Worm (Caenorhabditis elegans): ENCODE results near the gene flp-5.

flp-5 gene

DNA sequence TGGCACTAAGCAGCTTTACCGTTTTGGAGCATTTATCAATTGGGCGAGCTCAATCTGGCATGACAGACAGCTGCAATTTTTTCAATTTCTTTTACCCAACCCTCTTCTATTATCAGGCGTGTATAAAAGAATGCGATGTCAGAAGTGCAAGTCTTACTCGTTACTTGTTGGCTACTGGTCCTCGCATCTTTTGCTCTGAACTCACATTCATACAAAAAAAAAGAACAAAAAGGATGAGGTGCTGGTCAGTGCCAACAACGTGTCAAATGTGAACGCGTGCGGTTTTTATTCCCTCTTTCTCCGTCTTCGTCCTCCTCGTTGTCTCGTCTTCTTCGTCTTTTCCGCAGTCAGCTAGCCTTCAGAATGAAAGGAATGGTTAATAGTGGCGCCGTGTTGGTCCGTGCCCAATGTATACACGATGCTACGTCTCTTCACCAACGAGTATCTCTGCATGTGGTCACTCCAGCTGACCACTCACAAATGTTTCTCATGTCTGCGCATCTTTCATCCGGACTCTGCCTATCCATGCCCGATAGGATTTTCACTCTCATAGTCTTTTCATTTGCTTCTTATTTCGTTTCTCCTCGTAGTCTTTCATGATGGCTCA lies 37.9 kb downstream of the flp-5 start:
- TF ChIP-seq T26A8.4 (GFP tag; IDR thresholded peaks at IDR 0.05) (no peak), jun-1 (tag; optimal IDR thresholded peaks at IDR 0.05) (no peak), hlh-11 (tag; optimal IDR thresholded peaks at IDR 0.05) (peak; percentile 57), nhr-111 (GFP tag; optimal IDR thresholded peaks at IDR 0.05) (no peak), ceh-44 (GFP tag; IDR thresholded peaks at IDR 0.05) (no peak), fkh-10 (GFP tag; optimal IDR thresholded peaks at IDR 0.05) (peak; percentile 21), F44E2.7 (GFP tag; IDR thresholded peaks at IDR 0.05) (no peak), daf-19 (GFP tag; conservative IDR thresholded peaks at IDR 0.05) (no peak), Y105C5A.15 (GFP tag; IDR thresholded peaks at IDR 0.05) (no peak), aha-1 (tag) (peak; percentile 94), ztf-7 (tag; optimal IDR thresholded peaks at IDR 0.05) (no peak), R02D3.7 (tag; optimal IDR thresholded peaks at IDR 0.05) (no peak), unc-62 (GFP tag; optimal IDR thresholded peaks at IDR 0.05 in 1 of 2) (peak in 1 of 2 experiments; percentile 98), unc-62 (tag; optimal IDR thresholded peaks at IDR 0.05) (no peak), saeg-2 (GFP tag; IDR thresholded peaks at IDR 0.05) (no peak), hmg-1.1 (GFP tag; IDR thresholded peaks at IDR 0.05) (0 out of 2 replicates have a peak, but pooled peaks have one; percentile 8), lin-29 (GFP tag; IDR thresholded peaks at IDR 0.05) (no peak), mdl-1 (tag; optimal IDR thresholded peaks at IDR 0.05) (peak; percentile 36 to 83), mxl-3 (GFP tag; optimal IDR thresholded peaks at IDR 0.05) (peak; percentile 44), mep-1 (tag; optimal IDR thresholded peaks at IDR 0.05) (peak; percentile 19), nhr-10 (tag; optimal IDR thresholded peaks at IDR 0.05) (no peak), F37D6.2 (tag; optimal IDR thresholded peaks at IDR 0.05) (peak; percentile 25), hlh-30 (tag; optimal IDR thresholded peaks at IDR 0.05; ENCODE audit: insufficient read depth) (peak; percentile 36), lin-15B (tag; optimal IDR thresholded peaks at IDR 0.05) (no peak), Y5F2A.4 (GFP tag; optimal IDR thresholded peaks at IDR 0.05) (no peak), mes-2 (tag; optimal IDR thresholded peaks at IDR 0.05; ENCODE audit: poor library complexity, severe bottlenecking) (peak; percentile 23), nhr-237 (tag; optimal IDR thresholded peaks at IDR 0.05) (no peak), snpc-1.2 (GFP tag; IDR thresholded peaks at IDR 0.05) (no peak), lsy-2 (tag; optimal IDR thresholded peaks at IDR 0.05) (peak in 1 of 2 experiments; percentile 14), ama-1 (optimal IDR thresholded peaks at IDR 0.05) (no peak), hif-1 (tag; optimal IDR thresholded peaks at IDR 0.05) (peak in 1 of 2 experiments; percentile 25), F49E8.2 (tag; optimal IDR thresholded peaks at IDR 0.05; ENCODE audit: borderline replicate concordance) (no peak), ZK337.2 (GFP tag; IDR thresholded peaks at IDR 0.05) (no peak), nhr-76 (tag; optimal IDR thresholded peaks at IDR 0.05) (no peak), lin-39 (tag; optimal IDR thresholded peaks at IDR 0.05) (no peak), daf-16 (GFP tag; optimal IDR thresholded peaks at IDR 0.05) (no peak), daf-16 (tag; optimal IDR thresholded peaks at IDR 0.05) (peak; percentile 2), mdt-29 (GFP tag; IDR thresholded peaks at IDR 0.05) (no peak)

DNA sequence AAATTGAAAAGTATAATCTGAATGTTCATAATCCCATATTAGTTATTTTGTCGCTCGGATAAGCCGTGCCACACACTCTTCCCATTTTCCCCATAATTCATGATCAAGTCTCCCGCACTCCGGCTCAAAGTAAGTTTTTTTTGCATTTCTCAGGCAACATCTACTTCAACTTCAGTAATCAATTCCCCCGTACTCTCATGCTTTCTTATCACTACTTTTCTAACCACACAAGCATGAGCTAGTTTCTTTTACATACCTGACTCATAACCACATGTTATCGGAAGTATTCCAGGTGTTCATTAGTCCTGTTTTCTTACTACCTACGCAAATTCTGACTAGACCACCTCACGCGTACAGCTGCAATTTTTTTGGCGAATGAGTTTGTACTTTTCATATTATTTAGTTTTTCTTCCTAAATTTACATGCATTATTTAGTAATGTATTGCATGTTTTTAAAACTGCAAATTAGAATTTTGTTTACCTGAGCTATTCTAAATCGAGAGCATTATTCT lies 38.5 kb downstream of the flp-5 start:
- TF ChIP-seq spr-3 (GFP tag; optimal IDR thresholded peaks at IDR 0.05): no peak
- no peak for TF ChIP-seq F44E2.7 (GFP tag; IDR thresholded peaks at IDR 0.05)
- TF ChIP-seq ceh-20 (GFP tag; IDR thresholded peaks at IDR 0.05): no peak
- no peak for TF ChIP-seq lin-29 (GFP tag; IDR thresholded peaks at IDR 0.05)
- TF ChIP-seq lir-3 (tag; optimal IDR thresholded peaks at IDR 0.05): no peak
- TF ChIP-seq ceh-28 (tag; optimal IDR thresholded peaks at IDR 0.05): no peak
- no peak for TF ChIP-seq pha-4 (GFP tag; IDR thresholded peaks at IDR 0.05)
- TF ChIP-seq pha-4 (tag; optimal IDR thresholded peaks at IDR 0.05): no peak
- TF ChIP-seq Y48G9A.11 (GFP tag; IDR thresholded peaks at IDR 0.05): no peak
- TF ChIP-seq aha-1 (tag): peak; percentile 90
- TF ChIP-seq nhr-42 (GFP tag; IDR thresholded peaks at IDR 0.05): no peak
- TF ChIP-seq vab-7 (GFP tag; IDR thresholded peaks at IDR 0.05): no peak
- TF ChIP-seq rbr-2 (tag; optimal IDR thresholded peaks at IDR 0.05): no peak
- TF ChIP-seq F10B5.3 (tag; optimal IDR thresholded peaks at IDR 0.05): no peak
- no peak for TF ChIP-seq egl-27 (tag; optimal IDR thresholded peaks at IDR 0.05)
- TF ChIP-seq set-16 (GFP tag; IDR thresholded peaks at IDR 0.05): no peak
- no peak for TF ChIP-seq mdt-29 (GFP tag; IDR thresholded peaks at IDR 0.05)
- TF ChIP-seq nhr-11 (tag; optimal IDR thresholded peaks at IDR 0.05): peak; percentile 4
